Worm (Caenorhabditis elegans): ENCODE measurements around the gene srt-47.

Gene srt-47

DNA sequence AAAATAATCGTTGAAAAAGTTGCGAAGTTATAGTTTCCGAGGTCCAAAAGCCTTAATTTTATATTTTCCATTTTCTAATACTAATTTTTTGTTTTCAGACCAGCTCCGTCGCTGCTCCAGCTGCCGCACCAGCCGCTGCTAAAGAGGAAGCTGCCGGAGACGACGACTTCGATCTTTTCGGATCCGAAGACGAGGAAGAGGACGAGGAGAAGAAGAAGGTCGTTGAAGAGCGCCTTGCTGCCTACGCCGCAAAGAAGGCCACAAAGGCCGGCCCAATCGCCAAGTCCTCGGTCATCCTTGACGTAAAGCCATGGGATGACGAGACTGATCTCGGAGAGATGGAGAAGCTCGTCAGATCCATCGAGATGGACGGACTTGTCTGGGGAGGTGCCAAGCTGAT lies 14.3 kb downstream of the srt-47 start:
- TF ChIP-seq mdl-1 (tag; optimal IDR thresholded peaks at IDR 0.05): no peak
- TF ChIP-seq ztf-4 (tag; optimal IDR thresholded peaks at IDR 0.05): no peak
- TF ChIP-seq nhr-10 (tag; optimal IDR thresholded peaks at IDR 0.05): no peak
- no peak for TF ChIP-seq ceh-82 (tag; optimal IDR thresholded peaks at IDR 0.05)
- TF ChIP-seq snpc-4 (tag; optimal IDR thresholded peaks at IDR 0.05): no peak
- TF ChIP-seq ztf-11 (tag; optimal IDR thresholded peaks at IDR 0.05): no peak
- TF ChIP-seq crh-2 (tag; optimal IDR thresholded peaks at IDR 0.05): no peak
- TF ChIP-seq lin-11 (tag; optimal IDR thresholded peaks at IDR 0.05): no peak
- no peak for TF ChIP-seq alr-1 (tag; optimal IDR thresholded peaks at IDR 0.05)
- TF ChIP-seq nhr-12 (tag; optimal IDR thresholded peaks at IDR 0.05): no peak

DNA sequence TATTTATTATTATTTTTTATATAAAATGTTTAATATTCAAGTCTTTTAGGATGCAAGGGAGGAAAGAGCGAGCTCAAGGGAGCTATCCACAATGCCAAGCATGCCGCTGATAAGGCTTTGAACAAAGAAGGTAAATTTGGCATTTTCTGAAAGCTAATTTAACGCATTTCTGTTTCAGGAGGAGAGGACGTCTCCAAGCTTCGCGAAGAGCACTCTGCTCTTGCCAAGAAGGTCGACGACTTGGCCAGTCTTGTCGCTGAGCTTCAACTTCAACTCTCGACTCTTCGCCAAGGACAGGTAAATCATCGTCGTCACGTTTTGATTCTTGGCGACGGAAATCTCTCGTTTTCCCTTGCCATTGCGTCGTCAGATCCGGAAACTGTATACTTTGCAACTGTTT lies 15.7 kb downstream of the srt-47 start:
- TF ChIP-seq ama-1 (optimal IDR thresholded peaks at IDR 0.05) (no peak), nhr-237 (tag; optimal IDR thresholded peaks at IDR 0.05) (no peak), sma-9 (GFP tag; optimal IDR thresholded peaks at IDR 0.05) (no peak), sma-9 (tag; optimal IDR thresholded peaks at IDR 0.05) (no peak), mdl-1 (tag; optimal IDR thresholded peaks at IDR 0.05) (no peak), zag-1 (tag; optimal IDR thresholded peaks at IDR 0.05) (no peak), ztf-1 (GFP tag; conservative IDR thresholded peaks at IDR 0.05) (no peak), unc-39 (tag; optimal IDR thresholded peaks at IDR 0.05) (no peak)

DNA sequence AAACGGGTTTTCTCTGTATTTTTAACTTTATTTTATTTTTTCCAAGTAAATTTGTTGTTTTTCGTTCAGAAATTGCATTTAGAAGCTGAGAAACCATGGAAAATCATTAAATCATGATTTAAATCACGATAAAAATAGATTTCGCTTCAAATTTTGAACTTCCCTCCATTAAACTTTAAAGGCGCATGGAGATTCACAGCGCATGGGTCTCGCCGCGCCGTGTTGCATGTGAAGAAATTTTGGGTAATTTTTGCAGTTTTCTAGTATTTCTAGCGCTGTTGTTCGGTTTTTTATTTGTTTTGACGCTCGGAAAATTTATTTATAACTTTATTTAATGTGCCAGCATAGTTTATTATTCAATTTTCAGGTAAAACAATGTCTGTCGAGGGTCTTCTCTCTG lies 16.2 kb downstream of the srt-47 start, which contains the start of gene eef-1B.2:
TSS of gene eef-1B.2 (plus strand) at position 358 of the 400 bp plus-strand sequence.
- peak; percentile 21 for TF ChIP-seq F13H6.1 (tag; optimal IDR thresholded peaks at IDR 0.05)
- TF ChIP-seq lin-11 (tag; optimal IDR thresholded peaks at IDR 0.05): peak; percentile 35
- peak; percentile 77 for TF ChIP-seq C34F6.9 (tag; optimal IDR thresholded peaks at IDR 0.05)
- peak; percentile 62 for TF ChIP-seq lin-13 (GFP tag; optimal IDR thresholded peaks at IDR 0.05)
- peak; percentile 59 for TF ChIP-seq crh-2 (tag; optimal IDR thresholded peaks at IDR 0.05)
- TF ChIP-seq fos-1 (tag; optimal IDR thresholded peaks at IDR 0.05): peak; percentile 15
- TF ChIP-seq nhr-21 (tag; optimal IDR thresholded peaks at IDR 0.05): peak; percentile 8
- TF ChIP-seq mab-5 (tag; optimal IDR thresholded peaks at IDR 0.05): peak; percentile 10
- TF ChIP-seq nhr-25 (tag; optimal IDR thresholded peaks at IDR 0.05): peak; percentile 53
- peak; percentile 91 for TF ChIP-seq gmeb-1 (tag; optimal IDR thresholded peaks at IDR 0.05)
- TF ChIP-seq nhr-11 (tag; optimal IDR thresholded peaks at IDR 0.05): no peak
- peak; percentile 42 to 79 for TF ChIP-seq lsy-2 (tag; optimal IDR thresholded peaks at IDR 0.05)
- peak; percentile 56 for TF ChIP-seq sma-3 (GFP tag; optimal IDR thresholded peaks at IDR 0.05)
- TF ChIP-seq mdl-1 (tag; optimal IDR thresholded peaks at IDR 0.05): no peak
- no peak for TF ChIP-seq alr-1 (tag; optimal IDR thresholded peaks at IDR 0.05)
- peak; percentile 79 for TF ChIP-seq unc-55 (GFP tag; optimal IDR thresholded peaks at IDR 0.05)
- no peak for TF ChIP-seq ztf-1 (GFP tag; conservative IDR thresholded peaks at IDR 0.05)
- TF ChIP-seq snpc-4 (tag; optimal IDR thresholded peaks at IDR 0.05): peak; percentile 6
- TF ChIP-seq peb-1 (tag; optimal IDR thresholded peaks at IDR 0.05): no peak
- TF ChIP-seq sem-4 (tag; optimal IDR thresholded peaks at IDR 0.05): peak; percentile 38
- TF ChIP-seq nhr-129 (tag; optimal IDR thresholded peaks at IDR 0.05): peak; percentile 89

DNA sequence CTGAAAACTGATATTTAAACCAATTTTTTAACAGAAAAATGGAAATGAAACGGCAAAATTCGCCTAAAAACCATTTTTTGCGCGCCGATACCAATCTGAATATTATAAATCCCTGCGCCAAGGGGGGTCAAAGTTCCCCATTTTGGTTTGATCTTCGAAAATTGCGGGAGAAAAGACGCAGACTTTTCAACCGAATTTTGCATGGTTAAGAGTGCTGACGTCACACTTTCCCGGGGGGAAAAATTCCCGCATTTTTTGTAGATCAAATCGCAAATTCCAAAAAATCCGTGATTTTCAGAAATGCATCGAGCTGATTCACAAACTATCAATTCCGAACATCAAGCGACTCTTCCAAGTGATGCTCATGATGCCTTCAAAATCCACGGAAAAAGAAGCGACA lies 23.6 kb downstream of the srt-47 start:
- no peak for TF ChIP-seq dmd-4 (tag; optimal IDR thresholded peaks at IDR 0.05)
- TF ChIP-seq ama-1 (optimal IDR thresholded peaks at IDR 0.05): no peak
- no peak for TF ChIP-seq lin-13 (GFP tag; optimal IDR thresholded peaks at IDR 0.05)
- TF ChIP-seq nhr-12 (tag; optimal IDR thresholded peaks at IDR 0.05): no peak
- TF ChIP-seq nhr-129 (tag; optimal IDR thresholded peaks at IDR 0.05): no peak
- no peak for TF ChIP-seq ztf-4 (tag; optimal IDR thresholded peaks at IDR 0.05)
- TF ChIP-seq skn-1 (tag; optimal IDR thresholded peaks at IDR 0.05): no peak
- no peak for TF ChIP-seq Y55F3AM.14 (GFP tag; optimal IDR thresholded peaks at IDR 0.05)
- no peak for TF ChIP-seq blmp-1 (tag; optimal IDR thresholded peaks at IDR 0.05; ENCODE audit: insufficient read depth)
- no peak for TF ChIP-seq snpc-4 (tag; optimal IDR thresholded peaks at IDR 0.05)
- TF ChIP-seq nhr-25 (tag; optimal IDR thresholded peaks at IDR 0.05): no peak
- TF ChIP-seq F13H6.1 (tag; optimal IDR thresholded peaks at IDR 0.05): no peak
- TF ChIP-seq egl-27 (tag; optimal IDR thresholded peaks at IDR 0.05): no peak
- TF ChIP-seq mab-5 (tag; optimal IDR thresholded peaks at IDR 0.05): no peak
- no peak for TF ChIP-seq nhr-6 (tag; optimal IDR thresholded peaks at IDR 0.05)
- no peak for TF ChIP-seq lsy-2 (tag; optimal IDR thresholded peaks at IDR 0.05)
- TF ChIP-seq sem-4 (tag; optimal IDR thresholded peaks at IDR 0.05): no peak
- TF ChIP-seq C34F6.9 (tag; optimal IDR thresholded peaks at IDR 0.05): no peak
- TF ChIP-seq nhr-23 (tag; optimal IDR thresholded peaks at IDR 0.05): no peak
- TF ChIP-seq alr-1 (tag; optimal IDR thresholded peaks at IDR 0.05): no peak
